Fruit fly (Drosophila melanogaster) whole organism, wandering third instar larva: ENCODE measurements around the gene CG17440.
A peak's percentile ranks its signal among the peaks of the same experiment; 100 is the strongest.

Experiments
- Abd-B ChIP-seq: fragments of >200 bp; optimal IDR thresholded peaks from 2 replicates; lab custom pipeline; 2017; ENCODE audit warnings: missing biosample characterization, missing genetic modification characterization
- CrebA ChIP-seq: fragments of 200-800 bp; sonication (Bioruptor generic); optimal IDR thresholded peaks from 2 replicates; lab custom pipeline; 2016; ENCODE audit warnings: missing biosample characterization, mild to moderate bottlenecking, missing genetic modification characterization, borderline replicate concordance
- Dfd ChIP-seq: fragments of >200 bp; optimal IDR thresholded peaks from 2 replicates; lab custom pipeline; 2017; ENCODE audit warnings: missing biosample characterization, missing genetic modification characterization
- Dif ChIP-seq: fragments of 200-275, 200-300 bp; sonication (Bioruptor generic); optimal IDR thresholded peaks from 2 replicates; lab custom pipeline; 2018; ENCODE audit warnings: missing biosample characterization, missing genetic modification characterization; ENCODE audit not compliant: partially characterized antibody
- GATAd ChIP-seq: sonication (Bioruptor generic); optimal IDR thresholded peaks from 2 replicates; lab custom pipeline; 2016; ENCODE audit warnings: missing biosample characterization, missing genetic modification characterization
- HLH106 ChIP-seq: fragments of 200-800 bp; optimal IDR thresholded peaks from 3 replicates; lab custom pipeline; 2019; ENCODE audit warnings: missing biosample characterization, mild to moderate bottlenecking, missing genetic modification characterization, moderate library complexity
- Hnf4 ChIP-seq: fragments of 200-800 bp; sonication (Bioruptor generic); optimal IDR thresholded peaks from 2 replicates; lab custom pipeline; 2016; ENCODE audit warnings: missing biosample characterization, mild to moderate bottlenecking, missing genetic modification characterization
- Hr78 ChIP-seq: fragments of >200 bp; optimal IDR thresholded peaks from 2 replicates; lab custom pipeline; 2017; ENCODE audit warnings: missing biosample characterization, missing genetic modification characterization
- Hr83 ChIP-seq: fragments of 200-300 bp; sonication (Bioruptor generic); optimal IDR thresholded peaks from 2 replicates; lab custom pipeline; 2016; ENCODE audit warnings: missing biosample characterization, mild to moderate bottlenecking, missing genetic modification characterization, moderate library complexity; ENCODE audit not compliant: poor library complexity, severe bottlenecking
- Mio ChIP-seq: sonication (Bioruptor generic); optimal IDR thresholded peaks from 2 replicates; lab custom pipeline; 2016; ENCODE audit warnings: missing biosample characterization, missing genetic modification characterization
- Myc ChIP-seq: fragments of >200 bp; optimal IDR thresholded peaks from 2 replicates; lab custom pipeline; 2017
- N ChIP-seq: fragments of >200 bp; optimal IDR thresholded peaks from 2 replicates; lab custom pipeline; 2018; ENCODE audit warnings: missing biosample characterization, missing external identifiers, missing genetic modification characterization
- OdsH ChIP-seq: fragments of 200-800 bp; sonication (Bioruptor generic); optimal IDR thresholded peaks from 2 replicates; lab custom pipeline; 2016; ENCODE audit warnings: missing biosample characterization, mild to moderate bottlenecking, missing genetic modification characterization
- Rel ChIP-seq, 2 experiments: fragments of 200-800 bp; sonication (Bioruptor generic) in 1 of 2; optimal IDR thresholded peaks; 2 replicates in 1 of 2; 3 replicates in 1 of 2; lab custom pipeline; 2016 to 2019; ENCODE audit warnings: mild to moderate bottlenecking in 2 of 2, missing biosample characterization in 2 of 2, missing genetic modification characterization in 2 of 2, moderate library complexity in 1 of 2
- Sp1 ChIP-seq: fragments of 200-800 bp; sonication (Bioruptor generic); optimal IDR thresholded peaks from 3 replicates; lab custom pipeline; 2019; ENCODE audit warnings: missing biosample characterization, mild to moderate bottlenecking, missing genetic modification characterization, moderate library complexity
- Vsx2 ChIP-seq: fragments of 200-300, 225-300 bp; sonication (Bioruptor generic); optimal IDR thresholded peaks from 2 replicates; lab custom pipeline; 2018; ENCODE audit warnings: missing biosample characterization, missing genetic modification characterization; ENCODE audit not compliant: partially characterized antibody
- brk ChIP-seq: fragments of 200-800 bp; sonication (Bioruptor generic); optimal IDR thresholded peaks from 2 replicates; lab custom pipeline; 2016; ENCODE audit warnings: missing biosample characterization, mild to moderate bottlenecking, missing genetic modification characterization
- dl ChIP-seq, 2 experiments: fragments of 175-275, 200-275 bp in 1 of 2; fragments of 200-275 bp in 1 of 2; sonication (Bioruptor generic); optimal IDR thresholded peaks; lab custom pipeline; 2018; ENCODE audit warnings: mild to moderate bottlenecking in 2 of 2, missing biosample characterization in 2 of 2, missing genetic modification characterization in 2 of 2, moderate library complexity in 2 of 2; ENCODE audit not compliant: partially characterized antibody in 2 of 2, insufficient read depth in 1 of 2
- dmrt93B ChIP-seq: fragments of 200-800 bp; sonication (Bioruptor generic); optimal IDR thresholded peaks from 2 replicates; lab custom pipeline; 2018; ENCODE audit warnings: missing biosample characterization, mild to moderate bottlenecking, missing genetic modification characterization
- dsf ChIP-seq: sonication (Bioruptor generic); optimal IDR thresholded peaks from 2 replicates; lab custom pipeline; 2016; ENCODE audit warnings: missing biosample characterization, missing genetic modification characterization, borderline replicate concordance
- ey ChIP-seq: fragments of 200-800 bp; sonication (Bioruptor generic); optimal IDR thresholded peaks from 2 replicates; lab custom pipeline; 2016; ENCODE audit warnings: missing biosample characterization, missing genetic modification characterization
- foxo ChIP-seq, 2 experiments: fragments of 200-800 bp; sonication (Bioruptor generic); optimal IDR thresholded peaks; 2 replicates in 1 of 2; 3 replicates in 1 of 2; lab custom pipeline; 2016 to 2017; ENCODE audit warnings: missing biosample characterization in 2 of 2, missing genetic modification characterization in 2 of 2
- fru ChIP-seq: fragments of 200-800 bp; sonication (Bioruptor generic); optimal IDR thresholded peaks from 3 replicates; lab custom pipeline; 2016; ENCODE audit warnings: missing biosample characterization, mild to moderate bottlenecking, missing genetic modification characterization
- h ChIP-seq: fragments of 200-800 bp; sonication (Bioruptor generic); optimal IDR thresholded peaks from 3 replicates; lab custom pipeline; 2016; ENCODE audit warnings: missing biosample characterization, mild to moderate bottlenecking, missing genetic modification characterization
- pan ChIP-seq: fragments of >200 bp; optimal IDR thresholded peaks from 2 replicates; lab custom pipeline; 2017
- psq ChIP-seq: fragments of 200-800 bp; sonication (Bioruptor generic); optimal IDR thresholded peaks from 3 replicates; lab custom pipeline; 2017; ENCODE audit warnings: missing biosample characterization, mild to moderate bottlenecking, missing genetic modification characterization, moderate library complexity
- rgr ChIP-seq: fragments of 200-800 bp; sonication (Bioruptor generic); optimal IDR thresholded peaks from 3 replicates; lab custom pipeline; 2016; ENCODE audit warnings: missing biosample characterization, mild to moderate bottlenecking, missing genetic modification characterization
- sage ChIP-seq: fragments of 200-800 bp; sonication (Bioruptor generic); optimal IDR thresholded peaks from 2 replicates; lab custom pipeline; 2016; ENCODE audit warnings: missing biosample characterization, mild to moderate bottlenecking, missing genetic modification characterization
- sv ChIP-seq: fragments of 200-800 bp; sonication (Bioruptor generic); optimal IDR thresholded peaks from 3 replicates; lab custom pipeline; 2016; ENCODE audit warnings: missing biosample characterization, missing genetic modification characterization
- usp ChIP-seq: fragments of >200 bp; optimal IDR thresholded peaks from 2 replicates; lab custom pipeline; 2017; ENCODE audit warnings: missing biosample characterization, missing genetic modification characterization
- woc ChIP-seq: sonication (Bioruptor generic); optimal IDR thresholded peaks from 2 replicates; lab custom pipeline; 2016; ENCODE audit warnings: missing biosample characterization, mild to moderate bottlenecking, missing genetic modification characterization

Gene CG17440

DNA sequence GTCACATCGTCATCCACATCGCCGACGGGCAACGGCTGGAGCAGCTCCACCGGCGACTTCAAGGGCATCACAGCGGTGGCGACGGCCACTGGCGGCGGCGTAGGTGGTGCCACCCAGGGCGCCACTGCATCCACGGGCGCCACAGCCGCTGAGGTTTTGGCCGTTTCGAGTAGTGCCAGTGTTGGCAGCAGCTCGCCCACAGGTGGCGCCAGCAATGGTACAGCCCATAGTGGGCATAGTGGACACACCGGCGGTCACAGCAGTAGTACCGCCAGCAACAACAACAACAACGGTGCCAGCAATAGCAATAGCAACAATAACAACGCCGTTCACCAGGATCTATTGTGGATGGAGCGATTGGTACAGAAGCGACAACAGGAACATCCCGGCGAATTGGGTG is 16.7 kb upstream of the CG17440 start:
- no peak for TF ChIP-seq ey
- no peak for TF ChIP-seq Myc (lab: Kevin White, UChicago)
- no peak for TF ChIP-seq Vsx2
- TF ChIP-seq foxo (GFP tag; optimal IDR thresholded peaks at IDR 0.05; lab: Kevin White, UChicago) = no peak
- no peak for TF ChIP-seq Sp1
- TF ChIP-seq Hr78 (GFP tag; lab: Kevin White, UChicago) = no peak

dm6 chrX:9284024-9284738 is 14.5 kb upstream of the CG17440 start, which contains the start of gene lz:
Gene lz (plus strand): TSS chrX:9284649.
- TF ChIP-seq dl (GFP tag; optimal IDR thresholded peaks at IDR 0.05; lab: Kevin White, UChicago; ENCODE audit: insufficient read depth in 1 of 2, partially characterized antibody in 2 of 2) (peak; percentile 44 to 52), sage (GFP tag; lab: Kevin White, UChicago) (no peak), Dfd (GFP tag; lab: Kevin White, UChicago) (no peak), HLH106 (tag; lab: Kevin White, UChicago) (no peak), pan (lab: Kevin White, UChicago) (no peak), Hnf4 (GFP tag; lab: Kevin White, UChicago) (no peak), Vsx2 (no peak), usp (GFP tag; lab: Kevin White, UChicago) (no peak), Dif (GFP tag; lab: Kevin White, UChicago) (peak; percentile 80), fru (no peak), woc (GFP tag; lab: Kevin White, UChicago) (no peak), Sp1 (no peak)

DNA sequence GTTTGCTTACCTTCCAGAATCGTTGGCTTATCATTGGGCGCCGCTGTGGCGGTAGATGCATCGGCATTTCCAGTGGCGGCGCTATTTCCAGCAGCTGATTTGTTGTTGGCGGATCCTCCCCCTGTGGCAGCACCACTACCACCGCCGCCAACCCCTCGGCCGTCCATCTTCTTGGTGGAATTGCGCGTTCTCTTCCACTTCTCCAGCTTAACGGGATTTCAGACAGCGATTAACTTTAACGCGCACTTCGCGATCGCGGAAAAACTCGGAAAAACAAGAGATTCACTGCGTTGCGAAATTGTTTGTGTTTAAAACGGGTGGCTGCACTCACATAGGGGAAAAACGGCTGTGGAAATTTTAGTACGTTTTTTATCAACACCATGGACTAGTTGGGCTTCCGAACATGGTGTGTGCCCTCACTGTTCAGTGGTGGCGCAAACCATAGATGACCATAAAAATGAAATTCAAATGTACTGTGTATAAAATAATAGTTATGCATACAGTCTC is 13.1 kb upstream of the CG17440 start, which contains the start of gene c11.1:
c11.1 (minus strand) TSS at position 335 of the 507 bp plus-strand sequence.
- peak; percentile 43 for TF ChIP-seq Myc (lab: Kevin White, UChicago)
- no peak for TF ChIP-seq Rel (GFP tag; optimal IDR thresholded peaks at IDR 0.05; lab: Kevin White, UChicago)
- TF ChIP-seq Rel (tag; optimal IDR thresholded peaks at IDR 0.05; lab: Kevin White, UChicago) = peak; percentile 91
- TF ChIP-seq Dif (GFP tag; lab: Kevin White, UChicago) = no peak
- no peak for TF ChIP-seq psq (GFP tag; lab: Kevin White, UChicago)
- peak; percentile 0 for TF ChIP-seq Sp1
- no peak for TF ChIP-seq woc (GFP tag; lab: Kevin White, UChicago)
- TF ChIP-seq h (GFP tag; lab: Kevin White, UChicago) = peak; percentile 3
- TF ChIP-seq, all 38 proteins: peak for 4

DNA sequence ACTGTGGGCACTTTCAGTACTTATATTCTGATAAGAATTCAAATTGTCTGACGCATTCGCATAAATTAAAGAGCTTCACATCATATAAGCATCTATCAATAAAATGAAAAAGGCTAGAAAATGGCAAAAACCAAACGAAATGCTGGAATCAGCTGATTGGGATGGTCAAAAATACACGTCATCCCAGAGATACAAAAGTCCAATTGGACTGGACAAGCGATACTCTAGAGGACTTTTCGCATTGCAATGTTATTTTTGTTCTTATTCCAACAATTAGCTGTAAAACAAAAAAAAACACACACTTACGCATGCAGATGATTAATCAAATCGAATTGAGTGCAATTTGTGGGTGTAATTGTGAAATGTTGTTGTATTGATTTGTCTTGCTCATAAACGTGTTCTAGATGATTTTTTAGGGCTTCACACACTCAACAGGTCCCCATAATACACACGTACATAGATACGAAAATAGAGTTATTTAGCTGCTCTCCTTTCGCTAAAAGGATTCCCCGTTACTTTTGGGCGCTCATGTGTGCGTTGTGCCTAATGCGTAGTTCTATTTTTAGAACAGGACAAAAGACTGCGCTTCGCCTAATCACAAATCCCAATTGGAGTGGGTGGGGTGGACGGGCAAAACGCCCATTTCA is 12.4 kb upstream of the CG17440 start:
- TF ChIP-seq CrebA (GFP tag; lab: Kevin White, UChicago) (no peak), rgr (GFP tag; lab: Kevin White, UChicago) (no peak), dmrt93B (GFP tag; lab: Kevin White, UChicago) (no peak), Hr83 (no peak), ey (no peak), foxo (GFP tag; optimal IDR thresholded peaks at IDR 0.05; lab: Kevin White, UChicago) (no peak), Hnf4 (GFP tag; lab: Kevin White, UChicago) (no peak), dl (GFP tag; optimal IDR thresholded peaks at IDR 0.05; lab: Kevin White, UChicago; ENCODE audit: insufficient read depth in 1 of 2, partially characterized antibody in 2 of 2) (no peak), fru (no peak), brk (GFP tag; lab: Kevin White, UChicago) (no peak), Abd-B (GFP tag; lab: Kevin White, UChicago) (no peak), GATAd (no peak), Vsx2 (no peak), OdsH (GFP tag; lab: Kevin White, UChicago) (no peak), dsf (GFP tag; lab: Kevin White, UChicago) (no peak), sv (GFP tag; lab: Kevin White, UChicago) (no peak), Hr78 (GFP tag; lab: Kevin White, UChicago) (no peak), woc (GFP tag; lab: Kevin White, UChicago) (no peak), Mio (GFP tag; lab: Kevin White, UChicago) (no peak), N (GFP tag; lab: Kevin White, UChicago) (no peak)
